Worm (Caenorhabditis elegans) whole organism, late embryonic: ENCODE measurements around the gene C15F1.5.

ENCODE experiments used
- C38D4.7 ChIP-seq: fragments of 200-800 bp; sonication (Bioruptor generic); optimal IDR thresholded peaks from 2 replicates; lab custom pipeline; 2018; ENCODE audit warnings: mild to moderate bottlenecking, missing genetic modification characterization, moderate library complexity, missing compliant biosample characterization
- K02D7.2 ChIP-seq: sonication (generic microtip); optimal IDR thresholded peaks from 2 replicates; lab custom pipeline; 2017; ENCODE audit warnings: mild to moderate bottlenecking, missing genetic modification characterization, missing compliant biosample characterization
- T23F11.4 ChIP-seq: fragments of 200-800 bp; sonication (Bioruptor generic); optimal IDR thresholded peaks from 2 replicates; lab custom pipeline; 2018; ENCODE audit warnings: mild to moderate bottlenecking, missing genetic modification characterization, missing compliant biosample characterization
- ahr-1 ChIP-seq: sonication (generic microtip); optimal IDR thresholded peaks from 2 replicates; lab custom pipeline; 2016; ENCODE audit warnings: missing genetic modification characterization, missing compliant biosample characterization
- ama-1 ChIP-seq: fragments of 150-350 bp; optimal IDR thresholded peaks from 2 replicates; lab custom pipeline; 2014
- ceh-19 ChIP-seq: fragments of 200-800 bp; sonication (Bioruptor generic); optimal IDR thresholded peaks from 2 replicates; lab custom pipeline; 2018; ENCODE audit warnings: mild to moderate bottlenecking, missing genetic modification characterization, missing compliant biosample characterization
- ceh-2 ChIP-seq: sonication (generic microtip); optimal IDR thresholded peaks from 2 replicates; lab custom pipeline; 2016; ENCODE audit warnings: missing genotype, missing genetic modification characterization, missing compliant biosample characterization
- ceh-22 ChIP-seq: sonication (generic microtip); optimal IDR thresholded peaks from 2 replicates; lab custom pipeline; 2017; ENCODE audit warnings: missing biosample characterization, missing genetic modification characterization
- ceh-24 ChIP-seq: sonication (generic microtip); optimal IDR thresholded peaks from 2 replicates; lab custom pipeline; 2016; ENCODE audit warnings: mild to moderate bottlenecking, missing genetic modification characterization, missing compliant biosample characterization
- ceh-30 ChIP-seq: fragments of 150-350 bp; optimal IDR thresholded peaks from 2 replicates; lab custom pipeline; 2014; ENCODE audit warnings: missing biosample characterization, missing genetic modification characterization
- ceh-31 ChIP-seq: sonication (generic microtip); optimal IDR thresholded peaks from 2 replicates; lab custom pipeline; 2016; ENCODE audit warnings: missing genetic modification characterization, missing compliant biosample characterization
- ceh-34 ChIP-seq: sonication (generic microtip); optimal IDR thresholded peaks from 2 replicates; lab custom pipeline; 2016; ENCODE audit warnings: mild to moderate bottlenecking, missing genetic modification characterization, missing compliant biosample characterization
- ceh-48 ChIP-seq: sonication (generic microtip); optimal IDR thresholded peaks from 2 replicates; lab custom pipeline; 2016; ENCODE audit warnings: missing genetic modification characterization, inconsistent platforms, missing compliant biosample characterization
- che-1 ChIP-seq: sonication (generic microtip); optimal IDR thresholded peaks from 2 replicates; lab custom pipeline; 2016; ENCODE audit warnings: mild to moderate bottlenecking, missing genetic modification characterization, missing compliant biosample characterization
- dmd-4 ChIP-seq: sonication (generic microtip); optimal IDR thresholded peaks from 2 replicates; lab custom pipeline; 2016; ENCODE audit warnings: borderline replicate concordance, missing genetic modification characterization, missing compliant biosample characterization
- dve-1 ChIP-seq: sonication (generic microtip); optimal IDR thresholded peaks from 2 replicates; lab custom pipeline; 2017; ENCODE audit warnings: antibody characterized with exemption, mild to moderate bottlenecking, missing genetic modification characterization, missing compliant biosample characterization
- elt-4 ChIP-seq: sonication (generic microtip); optimal IDR thresholded peaks from 2 replicates; lab custom pipeline; 2016; ENCODE audit warnings: missing genetic modification characterization, missing compliant biosample characterization
- ets-4 ChIP-seq: sonication (generic microtip); optimal IDR thresholded peaks from 2 replicates; lab custom pipeline; 2016; ENCODE audit warnings: missing genetic modification characterization, missing compliant biosample characterization
- fax-1 ChIP-seq: sonication (generic microtip); optimal IDR thresholded peaks from 2 replicates; lab custom pipeline; 2016; ENCODE audit warnings: missing genotype, missing genetic modification characterization, missing compliant biosample characterization
- fkh-6 ChIP-seq: sonication (generic microtip); optimal IDR thresholded peaks from 2 replicates; lab custom pipeline; 2016; ENCODE audit warnings: missing genetic modification characterization, missing compliant biosample characterization
- hlh-13 ChIP-seq: fragments of 200-800 bp; sonication (Bioruptor generic); optimal IDR thresholded peaks from 2 replicates; lab custom pipeline; 2018; ENCODE audit warnings: mild to moderate bottlenecking, missing genetic modification characterization, missing compliant biosample characterization
- hlh-6 ChIP-seq: sonication (generic microtip); optimal IDR thresholded peaks from 2 replicates; lab custom pipeline; 2016; ENCODE audit warnings: missing genotype, missing genetic modification characterization, missing compliant biosample characterization
- hlh-8 ChIP-seq: sonication (generic microtip); optimal IDR thresholded peaks from 2 replicates; lab custom pipeline; 2016; ENCODE audit warnings: missing genotype, missing genetic modification characterization, missing compliant biosample characterization
- lim-6 ChIP-seq: sonication (generic microtip); optimal IDR thresholded peaks from 2 replicates; lab custom pipeline; 2016; ENCODE audit warnings: missing genetic modification characterization, missing compliant biosample characterization
- lin-11 ChIP-seq: fragments of 200-800 bp; sonication (Bioruptor generic); optimal IDR thresholded peaks from 2 replicates; lab custom pipeline; 2018; ENCODE audit warnings: mild to moderate bottlenecking, missing genetic modification characterization, missing compliant biosample characterization
- mec-3 ChIP-seq: sonication (generic microtip); optimal IDR thresholded peaks from 2 replicates; lab custom pipeline; 2016; ENCODE audit warnings: borderline replicate concordance, missing genetic modification characterization, missing compliant biosample characterization
- nhr-11 ChIP-seq: fragments of 150-350 bp; optimal IDR thresholded peaks from 2 replicates; lab custom pipeline; 2014; ENCODE audit warnings: missing biosample characterization, missing genetic modification characterization
- nhr-232 ChIP-seq: sonication (generic microtip); optimal IDR thresholded peaks from 2 replicates; lab custom pipeline; 2016; ENCODE audit warnings: missing genetic modification characterization, missing compliant biosample characterization
- npax-4 ChIP-seq: sonication (generic microtip); optimal IDR thresholded peaks from 2 replicates; lab custom pipeline; 2016; ENCODE audit warnings: missing genetic modification characterization, missing compliant biosample characterization
- odd-2 ChIP-seq: sonication (generic microtip); optimal IDR thresholded peaks from 2 replicates; lab custom pipeline; 2017; ENCODE audit warnings: antibody characterized with exemption, mild to moderate bottlenecking, missing genetic modification characterization, missing compliant biosample characterization
- pag-3 ChIP-seq: sonication (generic microtip); optimal IDR thresholded peaks from 2 replicates; lab custom pipeline; 2016; ENCODE audit warnings: missing compliant biosample characterization, missing genetic modification characterization, borderline replicate concordance
- pha-2 ChIP-seq: sonication (generic microtip); optimal IDR thresholded peaks from 2 replicates; lab custom pipeline; 2017; ENCODE audit warnings: mild to moderate bottlenecking, missing genetic modification characterization, missing compliant biosample characterization
- pqm-1 ChIP-seq: sonication (generic microtip); optimal IDR thresholded peaks from 2 replicates; lab custom pipeline; 2016; ENCODE audit warnings: missing genetic modification characterization, missing compliant biosample characterization
- pros-1 ChIP-seq: fragments of 150-350 bp; optimal IDR thresholded peaks from 2 replicates; lab custom pipeline; 2014; ENCODE audit warnings: missing biosample characterization, missing genetic modification reagents, missing genetic modification characterization
- ref-2 ChIP-seq: sonication (generic microtip); optimal IDR thresholded peaks from 2 replicates; lab custom pipeline; 2016; ENCODE audit warnings: missing genetic modification characterization, missing compliant biosample characterization
- sdc-2 ChIP-seq: sonication (generic microtip); optimal IDR thresholded peaks from 2 replicates; lab custom pipeline; 2016; ENCODE audit warnings: missing genotype, missing genetic modification characterization, missing compliant biosample characterization
- sox-4 ChIP-seq: sonication (generic microtip); optimal IDR thresholded peaks from 2 replicates; lab custom pipeline; 2017; ENCODE audit warnings: mild to moderate bottlenecking, missing genetic modification characterization, inconsistent platforms, missing compliant biosample characterization
- syd-9 ChIP-seq: sonication (generic microtip); optimal IDR thresholded peaks from 2 replicates; lab custom pipeline; 2016; ENCODE audit warnings: mild to moderate bottlenecking, missing genetic modification characterization, moderate library complexity, missing compliant biosample characterization
- tbx-2 ChIP-seq: sonication (generic microtip); optimal IDR thresholded peaks from 2 replicates; lab custom pipeline; 2016; ENCODE audit warnings: missing genetic modification characterization, missing compliant biosample characterization
- unc-42 ChIP-seq: sonication (generic microtip); optimal IDR thresholded peaks from 2 replicates; lab custom pipeline; 2016; ENCODE audit warnings: missing genotype, missing genetic modification characterization, missing compliant biosample characterization
- unc-55 ChIP-seq: sonication (generic microtip); optimal IDR thresholded peaks from 2 replicates; lab custom pipeline; 2017; ENCODE audit warnings: missing biosample characterization, missing genetic modification reagents, missing genetic modification characterization
- zip-5 ChIP-seq: sonication (generic microtip); optimal IDR thresholded peaks from 2 replicates; lab custom pipeline; 2016; ENCODE audit warnings: missing genetic modification characterization, missing compliant biosample characterization
- ztf-16 ChIP-seq: sonication (generic microtip); optimal IDR thresholded peaks from 2 replicates; lab custom pipeline; 2017; ENCODE audit warnings: missing genetic modification characterization, missing compliant biosample characterization

The C15F1.5 gene

ce11 chrII:6992949-6993348 is 22.5 kb upstream of the C15F1.5 start (continued):
- no peak for TF ChIP-seq hlh-6 (tag; lab: Kevin White, UChicago)
- TF ChIP-seq ceh-31 (tag; lab: Kevin White, UChicago): peak; percentile 77
- peak; percentile 20 for TF ChIP-seq ref-2 (tag; lab: Kevin White, UChicago)
- TF ChIP-seq dmd-4 (tag; lab: Kevin White, UChicago): no peak
- TF ChIP-seq ceh-34 (tag; lab: Kevin White, UChicago): peak; percentile 33
- no peak for TF ChIP-seq ahr-1 (tag; lab: Kevin White, UChicago)
- no peak for TF ChIP-seq fax-1
- no peak for TF ChIP-seq C38D4.7 (GFP tag; lab: Kevin White, UChicago)
- TF ChIP-seq hlh-8 (tag; lab: Kevin White, UChicago): no peak
- TF ChIP-seq ceh-19 (GFP tag; lab: Kevin White, UChicago): peak; percentile 26
- TF ChIP-seq sox-4: no peak
- TF ChIP-seq pqm-1 (tag; lab: Kevin White, UChicago): no peak
- no peak for TF ChIP-seq lim-6 (tag; lab: Kevin White, UChicago)
- TF ChIP-seq nhr-232 (tag; lab: Kevin White, UChicago): no peak
- no peak for TF ChIP-seq nhr-11 (tag; lab: Kevin White, UChicago)
- TF ChIP-seq fkh-6 (tag; lab: Kevin White, UChicago): no peak
- TF ChIP-seq pag-3 (tag; lab: Kevin White, UChicago): no peak
- no peak for TF ChIP-seq ets-4
- peak; percentile 26 for TF ChIP-seq tbx-2
- TF ChIP-seq mec-3 (tag; lab: Kevin White, UChicago): no peak
- no peak for TF ChIP-seq pros-1 (tag; lab: Kevin White, UChicago)
- no peak for TF ChIP-seq hlh-13 (GFP tag; lab: Kevin White, UChicago)
- TF ChIP-seq zip-5: no peak
- TF ChIP-seq ceh-22: no peak
- no peak for TF ChIP-seq lin-11
- TF ChIP-seq T23F11.4 (GFP tag; lab: Kevin White, UChicago): no peak
- no peak for TF ChIP-seq ceh-24
- TF ChIP-seq ztf-16 (tag; lab: Kevin White, UChicago): no peak
- TF ChIP-seq ama-1 (lab: Kevin White, UChicago): no peak
- TF ChIP-seq sdc-2 (tag; lab: Kevin White, UChicago): no peak
- no peak for TF ChIP-seq che-1
- TF ChIP-seq elt-4 (tag; lab: Kevin White, UChicago): no peak
- no peak for TF ChIP-seq syd-9 (tag; lab: Kevin White, UChicago)
- TF ChIP-seq pha-2 (tag; lab: Kevin White, UChicago): no peak
- no peak for TF ChIP-seq odd-2 (tag; lab: Kevin White, UChicago)
- TF ChIP-seq dve-1 (tag; lab: Kevin White, UChicago): no peak
- TF ChIP-seq unc-55: no peak
- TF ChIP-seq unc-42 (tag; lab: Kevin White, UChicago): peak; percentile 80
- TF ChIP-seq ceh-48: peak; percentile 75
- no peak for TF ChIP-seq ceh-2 (tag; lab: Kevin White, UChicago)
- no peak for TF ChIP-seq K02D7.2 (tag; lab: Kevin White, UChicago)
- no peak for TF ChIP-seq npax-4

ce11 chrII:6989830-6990287 is 19.4 kb upstream of the C15F1.5 start, which contains the start of gene C15F1.1:
TSS of gene C15F1.1 (plus strand) at chrII:6989880.
- no peak for TF ChIP-seq ceh-30 (tag; lab: Kevin White, UChicago)
- TF ChIP-seq, all 69 proteins: peak for 0
